Worm (Caenorhabditis elegans) whole organism, dauer: ENCODE results near the gene snu-13.

ENCODE experiments used
- unc-62 ChIP-seq: sonication (generic microtip); optimal IDR thresholded peaks from 2 replicates; lab custom pipeline; 2017; ENCODE audit warnings: missing biosample characterization, missing genetic modification reagents, missing genetic modification characterization

The snu-13 gene

DNA sequence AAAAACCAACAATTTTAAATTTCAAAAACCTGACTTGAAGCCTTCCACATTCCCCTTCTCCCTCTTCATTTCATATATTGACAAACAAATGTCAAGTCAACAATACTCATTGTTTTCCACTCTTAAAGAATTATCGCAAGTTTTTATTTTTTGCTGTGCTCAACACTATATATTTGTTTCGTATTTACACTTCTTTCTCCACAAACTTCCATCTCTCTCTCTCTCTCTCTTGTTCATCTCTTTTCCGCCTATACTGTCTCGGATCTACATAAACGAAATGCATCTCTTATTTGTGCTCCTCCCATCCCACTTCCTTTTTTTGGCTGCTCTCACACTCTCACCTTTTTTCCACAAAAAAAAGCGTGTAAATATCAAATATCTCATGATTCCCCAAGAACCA is 45.7 kb downstream of the snu-13 start, which contains the start of gene C14A4.12:
Gene C14A4.12, plus strand, starts transcription at position 301 of the 400 bp plus-strand sequence.
- TF ChIP-seq unc-62 (GFP tag; lab: Kevin White, UChicago): no peak

DNA sequence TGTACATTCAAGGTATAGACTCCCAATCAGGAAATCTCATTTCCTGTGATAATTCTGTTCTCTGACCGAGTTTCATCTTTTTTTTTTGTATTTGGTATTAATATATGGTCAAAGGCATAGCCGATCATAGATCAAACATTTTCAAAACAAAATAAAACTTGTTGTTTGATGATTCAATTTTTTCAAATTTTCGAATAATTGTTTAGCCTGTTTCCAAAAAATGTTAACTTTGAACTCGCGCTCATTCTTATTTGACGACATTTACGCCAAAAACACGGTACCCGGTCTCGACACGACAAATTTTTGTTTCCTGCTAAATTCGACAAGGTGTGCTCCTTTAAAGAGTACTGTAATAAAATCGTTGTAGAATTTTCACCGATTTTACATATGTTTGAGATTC is 49.6 kb downstream of the snu-13 start:
- no peak for TF ChIP-seq unc-62 (GFP tag; lab: Kevin White, UChicago)
